Worm (Caenorhabditis elegans) whole organism, L2 larva: ENCODE measurements around the gene mrps-22.

Source experiments
- F13H6.1 ChIP-seq: sonication (generic microtip); optimal IDR thresholded peaks from 2 replicates; lab custom pipeline; 2016; ENCODE audit warnings: missing genetic modification characterization, missing compliant biosample characterization
- Y55F3AM.14 ChIP-seq: fragments of 200-800 bp; sonication (Bioruptor generic); optimal IDR thresholded peaks from 2 replicates; lab custom pipeline; 2018; ENCODE audit warnings: mild to moderate bottlenecking, missing genetic modification characterization, missing compliant biosample characterization
- ZK546.5 ChIP-seq: sonication (generic microtip); optimal IDR thresholded peaks from 2 replicates; lab custom pipeline; 2017; ENCODE audit warnings: missing biosample characterization, missing genetic modification characterization
- alr-1 ChIP-seq: fragments of 150-350 bp; optimal IDR thresholded peaks from 2 replicates; lab custom pipeline; 2014; ENCODE audit warnings: missing biosample characterization, missing genetic modification characterization
- aly-2 ChIP-seq: fragments of 150-350 bp; optimal IDR thresholded peaks from 2 replicates; lab custom pipeline; 2014; ENCODE audit warnings: missing biosample characterization, missing genetic modification characterization
- ama-1 ChIP-seq: fragments of 150-350 bp; optimal IDR thresholded peaks from 2 replicates; lab custom pipeline; 2018; ENCODE audit warnings: inconsistent platforms
- blmp-1 ChIP-seq: sonication (generic microtip); optimal IDR thresholded peaks from 2 replicates; lab custom pipeline; 2017; ENCODE audit warnings: missing genetic modification characterization, mild to moderate bottlenecking, missing compliant biosample characterization, antibody characterized with exemption, moderate library complexity; ENCODE audit not compliant: insufficient read depth
- ceh-16 ChIP-seq: fragments of 150-350 bp; optimal IDR thresholded peaks from 2 replicates; lab custom pipeline; 2014; ENCODE audit warnings: missing biosample characterization, missing genetic modification characterization
- ceh-82 ChIP-seq: fragments of 150-350 bp; optimal IDR thresholded peaks from 2 replicates; lab custom pipeline; 2014; ENCODE audit warnings: missing biosample characterization, missing genetic modification characterization
- crh-2 ChIP-seq: sonication (generic microtip); optimal IDR thresholded peaks from 2 replicates; lab custom pipeline; 2017; ENCODE audit warnings: missing biosample characterization, missing genetic modification characterization
- dmd-4 ChIP-seq: sonication (generic microtip); optimal IDR thresholded peaks from 2 replicates; lab custom pipeline; 2017; ENCODE audit warnings: missing biosample characterization, missing genetic modification characterization
- elt-1 ChIP-seq: fragments of 150-350 bp; optimal IDR thresholded peaks from 2 replicates; lab custom pipeline; 2014; ENCODE audit warnings: missing biosample characterization, missing genetic modification characterization
- elt-3 ChIP-seq: sonication (generic microtip); optimal IDR thresholded peaks from 2 replicates; lab custom pipeline; 2017; ENCODE audit warnings: missing biosample characterization, missing genetic modification characterization
- fos-1 ChIP-seq: fragments of 150-350 bp; optimal IDR thresholded peaks from 2 replicates; lab custom pipeline; 2014; ENCODE audit warnings: missing biosample characterization, missing genetic modification characterization
- gmeb-1 ChIP-seq: fragments of 150-350 bp; optimal IDR thresholded peaks from 2 replicates; lab custom pipeline; 2014; ENCODE audit warnings: missing biosample characterization, missing genetic modification characterization
- lin-11 ChIP-seq: fragments of 150-350 bp; sonication (generic microtip); optimal IDR thresholded peaks from 2 replicates; lab custom pipeline; 2014; ENCODE audit warnings: missing biosample characterization, missing genetic modification characterization, inconsistent platforms, mixed read lengths
- mbf-1 ChIP-seq: sonication (generic microtip); optimal IDR thresholded peaks from 2 replicates; lab custom pipeline; 2017; ENCODE audit warnings: missing biosample characterization, missing genetic modification characterization
- mdl-1 ChIP-seq, 2 experiments: fragments of 150-350 bp in 1 of 2; sonication (generic microtip) in 1 of 2; optimal IDR thresholded peaks; 2 replicates each; lab custom pipeline; 2017; ENCODE audit warnings: missing biosample characterization in 2 of 2, missing genetic modification characterization in 2 of 2
- nhr-10 ChIP-seq: sonication (generic microtip); optimal IDR thresholded peaks from 2 replicates; lab custom pipeline; 2017; ENCODE audit warnings: missing biosample characterization, missing genetic modification characterization
- nhr-12 ChIP-seq: fragments of 150-350 bp; optimal IDR thresholded peaks from 2 replicates; lab custom pipeline; 2014; ENCODE audit warnings: missing biosample characterization, missing genetic modification characterization
- nhr-129 ChIP-seq: fragments of 150-350 bp; optimal IDR thresholded peaks from 2 replicates; lab custom pipeline; 2014; ENCODE audit warnings: missing biosample characterization, missing genetic modification characterization
- nhr-21 ChIP-seq: fragments of 150-350 bp; optimal IDR thresholded peaks from 2 replicates; lab custom pipeline; 2014; ENCODE audit warnings: missing biosample characterization, missing genetic modification characterization
- nhr-23 ChIP-seq: fragments of 150-350 bp; optimal IDR thresholded peaks from 2 replicates; lab custom pipeline; 2014; ENCODE audit warnings: missing biosample characterization, missing genetic modification reagents, missing genetic modification characterization
- nhr-237 ChIP-seq: fragments of 150-350 bp; optimal IDR thresholded peaks from 2 replicates; lab custom pipeline; 2014; ENCODE audit warnings: missing biosample characterization, missing genetic modification characterization
- nhr-25 ChIP-seq: fragments of 150-350 bp; sonication (generic microtip); optimal IDR thresholded peaks from 3 replicates; lab custom pipeline; 2014; ENCODE audit warnings: missing biosample characterization, missing genetic modification characterization
- nhr-77 ChIP-seq: fragments of 150-350 bp; optimal IDR thresholded peaks from 2 replicates; lab custom pipeline; 2014; ENCODE audit warnings: missing biosample characterization, missing genetic modification characterization
- peb-1 ChIP-seq: fragments of 150-350 bp; optimal IDR thresholded peaks from 2 replicates; lab custom pipeline; 2014; ENCODE audit warnings: missing biosample characterization, missing genetic modification characterization
- skn-1 ChIP-seq: sonication (generic microtip); optimal IDR thresholded peaks from 2 replicates; lab custom pipeline; 2017; ENCODE audit warnings: missing biosample characterization, missing genetic modification characterization
- sma-3 ChIP-seq: sonication (generic microtip); optimal IDR thresholded peaks from 2 replicates; lab custom pipeline; 2016; ENCODE audit warnings: missing genetic modification reagents, missing genetic modification characterization, missing compliant biosample characterization
- sma-9 ChIP-seq, 2 experiments: fragments of 150-350 bp in 1 of 2; sonication (generic microtip) in 1 of 2; optimal IDR thresholded peaks; 2 replicates each; lab custom pipeline; 2014 to 2016; ENCODE audit warnings: missing genetic modification characterization in 2 of 2, mild to moderate bottlenecking in 1 of 2, missing biosample characterization in 1 of 2, missing compliant biosample characterization in 1 of 2, missing genetic modification reagents in 1 of 2, moderate library complexity in 1 of 2
- unc-39 ChIP-seq: fragments of 150-350 bp; optimal IDR thresholded peaks from 2 replicates; lab custom pipeline; 2014; ENCODE audit warnings: missing biosample characterization, missing genetic modification characterization
- unc-55 ChIP-seq: fragments of 150-350 bp; sonication (generic microtip); optimal IDR thresholded peaks from 3 replicates; lab custom pipeline; 2014; ENCODE audit warnings: missing biosample characterization, missing genetic modification reagents, missing genetic modification characterization
- unc-62 ChIP-seq: fragments of 150-350 bp; optimal IDR thresholded peaks from 2 replicates; lab custom pipeline; 2014; ENCODE audit warnings: missing biosample characterization, missing genetic modification reagents, missing genetic modification characterization
- zag-1 ChIP-seq: fragments of 150-350 bp; optimal IDR thresholded peaks from 2 replicates; lab custom pipeline; 2014; ENCODE audit warnings: missing biosample characterization, missing genetic modification characterization
- ztf-1 ChIP-seq: fragments of 200-800 bp; sonication (Bioruptor generic); conservative IDR thresholded peaks from 2 replicates; pipeline ENCODE4 v1.3.6; 2022; ENCODE audit warnings: missing genetic modification characterization, missing compliant biosample characterization
- ztf-11 ChIP-seq: sonication (generic microtip); optimal IDR thresholded peaks from 2 replicates; lab custom pipeline; 2017; ENCODE audit warnings: missing biosample characterization, missing genetic modification characterization

The mrps-22 gene

DNA sequence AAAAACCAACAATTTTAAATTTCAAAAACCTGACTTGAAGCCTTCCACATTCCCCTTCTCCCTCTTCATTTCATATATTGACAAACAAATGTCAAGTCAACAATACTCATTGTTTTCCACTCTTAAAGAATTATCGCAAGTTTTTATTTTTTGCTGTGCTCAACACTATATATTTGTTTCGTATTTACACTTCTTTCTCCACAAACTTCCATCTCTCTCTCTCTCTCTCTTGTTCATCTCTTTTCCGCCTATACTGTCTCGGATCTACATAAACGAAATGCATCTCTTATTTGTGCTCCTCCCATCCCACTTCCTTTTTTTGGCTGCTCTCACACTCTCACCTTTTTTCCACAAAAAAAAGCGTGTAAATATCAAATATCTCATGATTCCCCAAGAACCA lies 30.3 kb downstream of the mrps-22 start, which contains the start of gene C14A4.12:
TSS of gene C14A4.12 (plus strand) at position 301 of the 400 bp plus-strand sequence.
- TF ChIP-seq nhr-10 (tag; lab: Kevin White, UChicago) = no peak
- no peak for TF ChIP-seq nhr-25 (tag; lab: Kevin White, UChicago)
- TF ChIP-seq ceh-16 (tag; lab: Kevin White, UChicago) = no peak
- no peak for TF ChIP-seq ama-1
- no peak for TF ChIP-seq nhr-129 (tag; lab: Kevin White, UChicago)
- no peak for TF ChIP-seq ztf-1 (GFP tag; lab: Robert Waterston, UW)
- no peak for TF ChIP-seq skn-1 (tag; lab: Kevin White, UChicago)
- no peak for TF ChIP-seq ZK546.5 (tag; lab: Kevin White, UChicago)
- TF ChIP-seq Y55F3AM.14 (GFP tag; lab: Kevin White, UChicago) = no peak
- no peak for TF ChIP-seq dmd-4 (tag; lab: Kevin White, UChicago)
- TF ChIP-seq ceh-82 (tag; lab: Kevin White, UChicago) = no peak
- TF ChIP-seq, all 48 proteins: peak for 0

DNA sequence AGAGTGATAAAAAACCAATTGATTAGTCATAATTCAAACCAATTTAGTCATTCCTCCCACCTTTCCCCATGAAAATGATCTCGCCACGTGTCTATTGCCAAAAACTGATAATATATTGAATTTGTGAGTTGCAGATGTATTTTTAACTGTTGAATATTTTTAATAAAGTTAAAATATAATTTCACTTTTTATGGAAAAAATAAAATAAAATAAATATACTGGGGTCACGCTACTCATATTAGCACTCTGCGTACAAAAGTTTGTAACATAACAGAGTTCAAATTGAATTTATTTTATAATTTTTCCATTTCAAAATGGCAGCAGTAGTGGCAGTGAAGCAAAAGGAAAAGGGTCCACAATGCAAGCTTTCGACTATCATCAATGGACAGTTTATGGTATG lies 35.7 kb downstream of the mrps-22 start, which contains the start of gene C14A4.13:
TSS of gene C14A4.13 (plus strand) at position 301 of the 400 bp plus-strand sequence.
- TF ChIP-seq lin-11 (tag; lab: Kevin White, UChicago) (no peak), nhr-12 (no peak), elt-3 (tag; lab: Kevin White, UChicago) (no peak), zag-1 (tag; lab: Kevin White, UChicago) (no peak), crh-2 (tag; lab: Kevin White, UChicago) (no peak), alr-1 (tag; lab: Kevin White, UChicago) (no peak), nhr-23 (tag; lab: Kevin White, UChicago) (no peak), nhr-10 (tag; lab: Kevin White, UChicago) (no peak), unc-39 (no peak), sma-3 (GFP tag; lab: Kevin White, UChicago) (no peak), unc-55 (GFP tag; lab: Kevin White, UChicago) (no peak), ztf-11 (tag; lab: Kevin White, UChicago) (no peak), aly-2 (tag; lab: Kevin White, UChicago) (no peak), ceh-16 (tag; lab: Kevin White, UChicago) (no peak), sma-9 (GFP tag; optimal IDR thresholded peaks at IDR 0.05; lab: Kevin White, UChicago) (no peak), sma-9 (tag; optimal IDR thresholded peaks at IDR 0.05; lab: Kevin White, UChicago) (no peak)
- TF ChIP-seq, all 48 proteins: peak for 0

DNA sequence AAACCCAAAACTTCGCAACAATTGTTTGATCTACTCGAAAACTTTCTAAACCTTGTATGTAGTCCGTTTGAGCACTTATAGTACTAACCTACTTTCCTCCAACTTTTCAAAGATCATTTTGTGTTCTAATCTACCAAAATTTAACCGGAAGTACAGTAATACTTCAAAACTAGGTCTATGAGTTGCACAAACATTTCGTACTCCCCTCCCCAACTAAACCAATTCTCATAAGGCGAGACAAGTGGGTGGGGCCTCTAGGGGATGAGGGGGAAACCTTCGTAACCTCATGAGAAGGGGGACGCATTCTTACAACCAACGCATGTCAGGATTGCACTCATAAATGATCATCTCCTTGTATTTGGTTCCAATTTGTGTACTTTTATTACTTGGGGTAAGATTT lies 39.5 kb downstream of the mrps-22 start, which contains the start of gene cutl-9:
TSS of gene cutl-9 (plus strand) at position 301 of the 400 bp plus-strand sequence.
- no peak for TF ChIP-seq unc-62 (GFP tag; lab: Kevin White, UChicago)

DNA sequence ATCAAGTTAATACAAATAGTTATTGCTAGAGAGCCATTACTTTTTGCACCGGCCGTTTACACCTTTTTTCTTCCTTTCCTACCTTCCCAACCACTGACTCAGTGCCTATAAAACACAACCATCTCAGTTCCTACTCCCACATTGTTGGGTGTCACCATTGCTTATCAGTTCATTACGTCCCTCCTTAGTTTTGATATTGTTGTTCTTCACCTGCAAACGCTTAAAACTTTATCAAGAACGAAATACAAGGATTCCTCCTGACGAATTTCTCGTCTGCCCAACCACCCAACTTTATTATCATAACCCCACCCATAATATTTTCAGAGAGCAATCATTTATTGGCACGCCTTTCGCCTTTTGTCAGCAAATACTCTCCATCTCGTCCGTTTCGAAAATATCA lies 44.7 kb downstream of the mrps-22 start:
- TF ChIP-seq fos-1 (tag; lab: Kevin White, UChicago) (peak; percentile 94), F13H6.1 (tag; lab: Kevin White, UChicago) (peak; percentile 8), lin-11 (tag; lab: Kevin White, UChicago) (no peak)

DNA sequence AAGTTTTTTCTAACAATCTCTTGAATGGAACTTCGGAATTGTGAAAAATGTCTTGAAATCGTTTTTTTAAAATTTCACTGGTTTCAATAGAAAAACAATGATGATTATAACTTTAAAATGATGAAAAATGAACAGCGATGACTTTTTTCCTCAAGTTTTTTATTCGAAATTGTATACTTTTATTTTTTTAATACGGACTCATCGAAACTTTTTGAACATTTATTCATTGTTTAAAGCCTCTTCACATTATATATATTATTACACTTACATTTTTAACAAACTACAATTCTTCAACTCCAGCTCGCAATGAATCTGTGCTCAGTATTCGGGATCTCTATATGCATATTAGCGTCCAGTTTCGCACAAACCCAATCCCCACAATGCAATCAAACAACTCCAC lies 45.5 kb downstream of the mrps-22 start, which contains the start of gene M28.8:
TSS of gene M28.8 (plus strand) at position 301 of the 400 bp plus-strand sequence.
- no peak for TF ChIP-seq nhr-21
- no peak for TF ChIP-seq nhr-25 (tag; lab: Kevin White, UChicago)
- no peak for TF ChIP-seq mdl-1 (tag; optimal IDR thresholded peaks at IDR 0.05; lab: Kevin White, UChicago)
- no peak for TF ChIP-seq nhr-77 (tag; lab: Kevin White, UChicago)
- no peak for TF ChIP-seq peb-1
- no peak for TF ChIP-seq elt-1 (tag; lab: Kevin White, UChicago)
- no peak for TF ChIP-seq mbf-1 (tag; lab: Kevin White, UChicago)
- TF ChIP-seq skn-1 (tag; lab: Kevin White, UChicago) = no peak
- no peak for TF ChIP-seq F13H6.1 (tag; lab: Kevin White, UChicago)
- TF ChIP-seq alr-1 (tag; lab: Kevin White, UChicago) = no peak
- TF ChIP-seq nhr-237 (tag; lab: Kevin White, UChicago) = no peak
- no peak for TF ChIP-seq gmeb-1 (tag; lab: Kevin White, UChicago)
- TF ChIP-seq aly-2 (tag; lab: Kevin White, UChicago) = no peak
- no peak for TF ChIP-seq nhr-10 (tag; lab: Kevin White, UChicago)
- TF ChIP-seq blmp-1 (tag; lab: Kevin White, UChicago) = no peak
- TF ChIP-seq dmd-4 (tag; lab: Kevin White, UChicago) = no peak
- TF ChIP-seq, all 48 proteins: peak for 0
